Fruit fly (Drosophila melanogaster) whole organism, embryonic: ENCODE data around the gene bb8.

Experiments used
- BEAF-32 ChIP-seq: fragments of 200-800 bp; sonication (Bioruptor generic); optimal IDR thresholded peaks from 3 replicates; lab custom pipeline; 2017; ENCODE audit warnings: missing biosample characterization, missing genetic modification characterization, mild to moderate bottlenecking, moderate library complexity, missing genetic modification reagents
- BtbVII ChIP-seq: fragments of 200-800 bp; sonication (Bioruptor generic); optimal IDR thresholded peaks from 3 replicates; lab custom pipeline; 2017; ENCODE audit warnings: missing biosample characterization, mild to moderate bottlenecking, missing genetic modification characterization
- CG10462 ChIP-seq: fragments of 200-800 bp; sonication (Bioruptor generic); optimal IDR thresholded peaks from 2 replicates; lab custom pipeline; 2016; ENCODE audit warnings: missing biosample characterization, missing genetic modification characterization
- CG13624 ChIP-seq: fragments of 200-800 bp; sonication (Bioruptor generic); optimal IDR thresholded peaks from 2 replicates; lab custom pipeline; 2016; ENCODE audit warnings: missing biosample characterization, missing genetic modification characterization
- CG14050 ChIP-seq: fragments of 200-800 bp; sonication (Bioruptor generic); IDR thresholded peaks from 3 replicates; pipeline ENCODE4 v1.3.6; 2022; ENCODE audit warnings: missing biosample characterization, missing genetic modification characterization
- CG15073 ChIP-seq: fragments of 200-800 bp; sonication (Bioruptor generic); optimal IDR thresholded peaks from 2 replicates; lab custom pipeline; 2016; ENCODE audit warnings: missing biosample characterization, missing genetic modification characterization
- CG15601 ChIP-seq: fragments of 200-800 bp; sonication (Bioruptor generic); optimal IDR thresholded peaks from 3 replicates; lab custom pipeline; 2019; ENCODE audit warnings: missing biosample characterization, mild to moderate bottlenecking, missing genetic modification characterization, moderate library complexity
- CG1603 ChIP-seq: fragments of 200-800 bp; sonication (Bioruptor generic); optimal IDR thresholded peaks from 2 replicates; lab custom pipeline; 2019; ENCODE audit warnings: missing biosample characterization, mild to moderate bottlenecking, missing genetic modification characterization, moderate library complexity
- CG1647 ChIP-seq: fragments of 200-800 bp; sonication (Bioruptor generic); optimal IDR thresholded peaks from 3 replicates; lab custom pipeline; 2016; ENCODE audit warnings: missing biosample characterization, missing genetic modification characterization
- CG18262 ChIP-seq: fragments of 200-800 bp; optimal IDR thresholded peaks from 3 replicates; lab custom pipeline; 2019; ENCODE audit warnings: missing biosample characterization, mild to moderate bottlenecking, missing genetic modification characterization, moderate library complexity
- CG2129 ChIP-seq: fragments of 200-800 bp; sonication (Bioruptor generic); IDR thresholded peaks from 2 replicates; pipeline ENCODE4 v1.3.6; 2022; ENCODE audit warnings: missing biosample characterization, missing genetic modification characterization; ENCODE audit not compliant: partially characterized antibody
- CG2678 ChIP-seq: fragments of 200-800 bp; sonication (Bioruptor generic); optimal IDR thresholded peaks from 3 replicates; lab custom pipeline; 2019; ENCODE audit warnings: missing biosample characterization, mild to moderate bottlenecking, missing genetic modification characterization, moderate library complexity
- CG30431 ChIP-seq: fragments of 200-800 bp; sonication (Bioruptor generic); optimal IDR thresholded peaks from 2 replicates; lab custom pipeline; 2017; ENCODE audit warnings: missing biosample characterization, missing genetic modification characterization
- CG32532 ChIP-seq: fragments of 200-800 bp; sonication (Bioruptor generic); IDR thresholded peaks from 2 replicates; pipeline ENCODE4 v1.3.6; 2022; ENCODE audit warnings: missing biosample characterization, missing genetic modification characterization
- CG3847 ChIP-seq: fragments of 200-800 bp; sonication (Bioruptor generic); IDR thresholded peaks from 2 replicates; pipeline ENCODE4 v1.3.6; 2022; ENCODE audit warnings: missing biosample characterization, missing genetic modification characterization
- CG4424 ChIP-seq: fragments of 200-800 bp; sonication (Bioruptor generic); optimal IDR thresholded peaks from 3 replicates; lab custom pipeline; 2016; ENCODE audit warnings: missing biosample characterization, missing genetic modification characterization
- CG6683 ChIP-seq: fragments of 200-800 bp; sonication (Bioruptor generic); optimal IDR thresholded peaks from 2 replicates; lab custom pipeline; 2017; ENCODE audit warnings: missing biosample characterization, mild to moderate bottlenecking, missing genetic modification characterization, missing genetic modification reagents
- CG6689 ChIP-seq: fragments of 200-800 bp; sonication (Bioruptor generic); IDR thresholded peaks from 2 replicates; pipeline ENCODE4 v1.3.6; 2022; ENCODE audit warnings: missing biosample characterization, missing genetic modification characterization
- CG7372 ChIP-seq: fragments of 200-800 bp; sonication (Bioruptor generic); IDR thresholded peaks from 2 replicates; pipeline ENCODE4 v1.3.6; 2022; ENCODE audit warnings: missing biosample characterization, missing genetic modification characterization
- CG8290 ChIP-seq, 3 experiments: fragments of 200-800 bp; sonication (Bioruptor generic); optimal IDR thresholded peaks; 2 replicates each; lab custom pipeline; 2016 to 2019; ENCODE audit warnings: missing biosample characterization in 3 of 3, missing genetic modification characterization in 3 of 3, mild to moderate bottlenecking in 2 of 3, moderate library complexity in 1 of 3
- CG8388 ChIP-seq: fragments of 200-800 bp; sonication (Bioruptor generic); optimal IDR thresholded peaks from 2 replicates; lab custom pipeline; 2019; ENCODE audit warnings: missing biosample characterization, mild to moderate bottlenecking, missing genetic modification characterization, moderate library complexity
- CG9437 ChIP-seq: fragments of 200-800 bp; sonication (Bioruptor generic); optimal IDR thresholded peaks from 2 replicates; lab custom pipeline; 2018; ENCODE audit warnings: missing biosample characterization, mild to moderate bottlenecking, missing genetic modification characterization
- CG9932 ChIP-seq: fragments of 200-800 bp; sonication (Bioruptor generic); IDR thresholded peaks from 2 replicates; pipeline ENCODE4 v1.3.6; 2022; ENCODE audit warnings: missing biosample characterization, missing genetic modification characterization
- D19A ChIP-seq: fragments of 200-800 bp; optimal IDR thresholded peaks from 3 replicates; lab custom pipeline; 2019; ENCODE audit warnings: missing biosample characterization, mild to moderate bottlenecking, missing genetic modification characterization, moderate library complexity
- Nf-YC ChIP-seq: fragments of 200-800 bp; optimal IDR thresholded peaks from 3 replicates; lab custom pipeline; 2019; ENCODE audit warnings: missing biosample characterization, mild to moderate bottlenecking, missing genetic modification characterization, moderate library complexity
- Pdp1 ChIP-seq, 2 experiments: fragments of 200-800 bp; sonication (Bioruptor generic); optimal IDR thresholded peaks; 3 replicates each; lab custom pipeline; 2016; ENCODE audit warnings: missing biosample characterization in 2 of 2, missing genetic modification characterization in 2 of 2, mild to moderate bottlenecking in 1 of 2, moderate library complexity in 1 of 2
- al ChIP-seq: fragments of 200-800 bp; sonication (Bioruptor generic); IDR thresholded peaks from 2 replicates; pipeline ENCODE4 v1.3.6; 2022; ENCODE audit warnings: missing biosample characterization, missing genetic modification characterization
- ara ChIP-seq: fragments of 200-800 bp; sonication (Bioruptor generic); IDR thresholded peaks from 2 replicates; pipeline ENCODE4 v1.3.6; 2022; ENCODE audit warnings: missing biosample characterization, missing genetic modification characterization
- ato ChIP-seq: fragments of 200-800 bp; sonication (Bioruptor generic); IDR thresholded peaks from 2 replicates; pipeline ENCODE4 v1.3.6; 2022; ENCODE audit warnings: missing biosample characterization, missing genetic modification characterization; ENCODE audit not compliant: partially characterized antibody
- bigmax ChIP-seq: fragments of 200-800 bp; sonication (Bioruptor generic); optimal IDR thresholded peaks from 2 replicates; lab custom pipeline; 2018; ENCODE audit warnings: missing biosample characterization, mild to moderate bottlenecking, missing genetic modification characterization
- cas ChIP-seq: fragments of 200-800 bp; sonication (Bioruptor generic); IDR thresholded peaks from 2 replicates; pipeline ENCODE4 v1.3.6; 2022; ENCODE audit warnings: missing biosample characterization, missing genetic modification characterization
- caup ChIP-seq: fragments of 200-800 bp; sonication (Bioruptor generic); optimal IDR thresholded peaks from 3 replicates; lab custom pipeline; 2017; ENCODE audit warnings: missing biosample characterization, mild to moderate bottlenecking, missing genetic modification characterization, moderate library complexity; ENCODE audit not compliant: severe bottlenecking
- croc ChIP-seq: fragments of 200-800 bp; sonication (Bioruptor generic); conservative IDR thresholded peaks from 3 replicates; pipeline ENCODE4 v1.3.6; 2022; ENCODE audit warnings: missing biosample characterization, missing genetic modification characterization
- dimm ChIP-seq: fragments of 200-800 bp; sonication (Bioruptor generic); IDR thresholded peaks from 2 replicates; pipeline ENCODE4 v1.3.6; 2022; ENCODE audit warnings: missing biosample characterization, missing genetic modification characterization
- emc ChIP-seq: fragments of 200-800 bp; sonication (Bioruptor generic); optimal IDR thresholded peaks from 2 replicates; lab custom pipeline; 2016; ENCODE audit warnings: missing biosample characterization, missing genetic modification characterization
- grau ChIP-seq: fragments of 200-800 bp; optimal IDR thresholded peaks from 3 replicates; lab custom pipeline; 2019; ENCODE audit warnings: missing biosample characterization, mild to moderate bottlenecking, missing genetic modification characterization, moderate library complexity
- gsb-n ChIP-seq: fragments of 200-800 bp; sonication (Bioruptor generic); optimal IDR thresholded peaks from 3 replicates; lab custom pipeline; 2018; ENCODE audit warnings: missing biosample characterization, mild to moderate bottlenecking, missing genetic modification characterization
- knrl ChIP-seq: fragments of 200-800 bp; sonication (Bioruptor generic); IDR thresholded peaks from 3 replicates; pipeline ENCODE4 v1.3.6; 2022; ENCODE audit warnings: missing biosample characterization, missing genetic modification characterization; ENCODE audit not compliant: partially characterized antibody
- luna ChIP-seq: fragments of 200-800 bp; sonication (Bioruptor generic); optimal IDR thresholded peaks from 2 replicates; lab custom pipeline; 2016; ENCODE audit warnings: missing biosample characterization, missing genetic modification characterization
- maf-S ChIP-seq: fragments of 200-800 bp; sonication (Bioruptor generic); optimal IDR thresholded peaks from 2 replicates; lab custom pipeline; 2016; ENCODE audit warnings: missing biosample characterization, missing genetic modification characterization
- mam ChIP-seq: fragments of 200-800 bp; sonication (Bioruptor generic); optimal IDR thresholded peaks from 3 replicates; lab custom pipeline; 2016; ENCODE audit warnings: missing biosample characterization, missing genetic modification characterization
- mld ChIP-seq: fragments of 200-800 bp; sonication (Bioruptor generic); IDR thresholded peaks from 3 replicates; pipeline ENCODE4 v1.3.6; 2022; ENCODE audit warnings: missing biosample characterization, missing genetic modification characterization; ENCODE audit not compliant: partially characterized antibody
- odd ChIP-seq: fragments of 200-800 bp; sonication (Bioruptor generic); optimal IDR thresholded peaks from 2 replicates; lab custom pipeline; 2017; ENCODE audit warnings: missing biosample characterization, mild to moderate bottlenecking, missing genetic modification characterization
- pho ChIP-seq: fragments of 200-800 bp; sonication (Bioruptor generic); optimal IDR thresholded peaks from 2 replicates; lab custom pipeline; 2016; ENCODE audit warnings: missing biosample characterization, missing genetic modification characterization
- salm ChIP-seq: fragments of 200-800 bp; sonication (Bioruptor generic); optimal IDR thresholded peaks from 2 replicates; lab custom pipeline; 2018; ENCODE audit warnings: missing biosample characterization, mild to moderate bottlenecking, missing genetic modification characterization
- sima ChIP-seq: fragments of 200-800 bp; sonication (Bioruptor generic); optimal IDR thresholded peaks from 2 replicates; lab custom pipeline; 2016; ENCODE audit warnings: missing biosample characterization, missing genetic modification characterization
- sna ChIP-seq: fragments of 200-800 bp; sonication (Bioruptor generic); IDR thresholded peaks from 2 replicates; pipeline ENCODE4 v1.3.6; 2022; ENCODE audit warnings: missing biosample characterization, missing genetic modification characterization; ENCODE audit not compliant: partially characterized antibody
- sqz ChIP-seq: fragments of 200-800 bp; sonication (Bioruptor generic); optimal IDR thresholded peaks from 3 replicates; lab custom pipeline; 2018; ENCODE audit warnings: missing biosample characterization, mild to moderate bottlenecking, missing genetic modification characterization
- vvl ChIP-seq: fragments of 200-800 bp; sonication (Bioruptor generic); IDR thresholded peaks from 2 replicates; pipeline ENCODE4 v1.3.6; 2022; ENCODE audit warnings: missing biosample characterization, missing genetic modification characterization
- zf30C ChIP-seq: fragments of 200-800 bp; sonication (Bioruptor generic); optimal IDR thresholded peaks from 3 replicates; lab custom pipeline; 2018; ENCODE audit warnings: missing biosample characterization, mild to moderate bottlenecking, missing genetic modification characterization

The bb8 gene

DNA sequence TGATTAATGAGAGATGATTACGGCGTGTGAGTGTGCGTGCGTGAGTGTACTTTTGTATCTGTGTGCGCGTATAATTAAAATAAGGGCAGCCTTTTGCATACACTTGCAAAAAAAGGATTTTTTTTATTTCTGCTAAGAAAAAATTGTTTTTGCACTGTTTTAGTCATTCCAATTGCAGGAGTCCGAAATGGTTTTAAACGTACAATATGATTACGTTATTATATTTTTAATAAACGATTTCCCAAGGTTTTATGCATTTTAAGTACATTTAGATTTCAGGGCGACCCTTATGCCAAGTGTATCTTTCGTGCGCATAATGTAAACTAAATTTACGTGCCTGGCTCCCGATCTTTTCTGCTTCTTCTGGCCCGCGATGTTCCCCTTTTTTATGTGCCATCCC lies 44.9 kb upstream of the bb8 start (continued):
- no peak for TF ChIP-seq CG1603 (tag; lab: Kevin White, UChicago)
- TF ChIP-seq caup (GFP tag; lab: Kevin White, UChicago): peak; percentile 37
- no peak for TF ChIP-seq CG30431 (GFP tag; lab: Kevin White, UChicago)
- no peak for TF ChIP-seq sqz (GFP tag; lab: Kevin White, UChicago)
- TF ChIP-seq croc: no peak
- peak; percentile 18 to 43 for TF ChIP-seq Pdp1 (GFP tag; optimal IDR thresholded peaks at IDR 0.05; lab: Kevin White, UChicago)
- no peak for TF ChIP-seq maf-S (GFP tag; lab: Kevin White, UChicago)
- TF ChIP-seq CG18262 (tag; lab: Kevin White, UChicago): no peak
- peak; percentile 49 for TF ChIP-seq vvl
- no peak for TF ChIP-seq CG9437
- no peak for TF ChIP-seq salm
- TF ChIP-seq gsb-n (tag; lab: Kevin White, UChicago): no peak
- TF ChIP-seq al (GFP tag; lab: Robert Waterston, UW): peak; percentile 65
- TF ChIP-seq CG14050 (GFP tag; lab: Robert Waterston, UW): peak; percentile 41; the same call in 1 of the 3 replicates
- TF ChIP-seq odd: no peak
- TF ChIP-seq CG2678 (tag; lab: Kevin White, UChicago): peak; percentile 66
- TF ChIP-seq CG1647: no peak
- TF ChIP-seq CG10462 (GFP tag; lab: Kevin White, UChicago): no peak
- TF ChIP-seq cas (GFP tag; lab: Robert Waterston, UW): peak; percentile 35; the same call in 1 of the 2 replicates
- TF ChIP-seq grau (tag; lab: Kevin White, UChicago): peak; percentile 60
- no peak for TF ChIP-seq ato (GFP tag; lab: Robert Waterston, UW)
- TF ChIP-seq sima (GFP tag; lab: Kevin White, UChicago): no peak
- peak; percentile 60 for TF ChIP-seq CG32532 (GFP tag; lab: Robert Waterston, UW)
- TF ChIP-seq knrl (GFP tag; lab: Robert Waterston, UW): no peak
- peak; percentile 32 for TF ChIP-seq CG6689
- TF ChIP-seq CG8290 (GFP tag; optimal IDR thresholded peaks at IDR 0.05; lab: Kevin White, UChicago): no peak
- TF ChIP-seq CG8290 (tag; optimal IDR thresholded peaks at IDR 0.05; lab: Kevin White, UChicago): peak in 1 of 2 experiments; percentile 5
- peak; percentile 37 for TF ChIP-seq CG4424 (GFP tag; lab: Kevin White, UChicago)
- no peak for TF ChIP-seq CG2129
- TF ChIP-seq BtbVII (GFP tag; lab: Kevin White, UChicago): peak; percentile 24
- peak; percentile 67 for TF ChIP-seq CG13624 (GFP tag; lab: Kevin White, UChicago)
- TF ChIP-seq dimm (GFP tag; lab: Robert Waterston, UW): no peak
- no peak for TF ChIP-seq mld (GFP tag; lab: Robert Waterston, UW)
- no peak for TF ChIP-seq bigmax (GFP tag; lab: Kevin White, UChicago)
- TF ChIP-seq CG6683 (GFP tag; lab: Kevin White, UChicago): peak; percentile 25
- no peak for TF ChIP-seq ara
- TF ChIP-seq Nf-YC (tag; lab: Kevin White, UChicago): no peak
- no peak for TF ChIP-seq sna (GFP tag; lab: Robert Waterston, UW)
- TF ChIP-seq CG9932: peak; percentile 77
- peak; percentile 22 for TF ChIP-seq luna (GFP tag; lab: Kevin White, UChicago)
- TF ChIP-seq BEAF-32 (GFP tag; lab: Kevin White, UChicago): no peak
- TF ChIP-seq CG15073 (GFP tag; lab: Kevin White, UChicago): no peak
- peak; percentile 54 for TF ChIP-seq CG3847 (GFP tag; lab: Robert Waterston, UW)
- TF ChIP-seq emc (GFP tag; lab: Kevin White, UChicago): no peak
- TF ChIP-seq mam (GFP tag; lab: Kevin White, UChicago): peak; percentile 51
- no peak for TF ChIP-seq CG15601 (tag; lab: Kevin White, UChicago)
- peak; percentile 48 for TF ChIP-seq pho (GFP tag; lab: Kevin White, UChicago)
- TF ChIP-seq D19A (tag; lab: Kevin White, UChicago): peak; percentile 30
- no peak for TF ChIP-seq zf30C (GFP tag; lab: Kevin White, UChicago)
- no peak for TF ChIP-seq CG8388
- peak; percentile 42; the same call in 1 of the 2 replicates for TF ChIP-seq CG7372 (GFP tag; lab: Robert Waterston, UW)
